Fruit fly (Drosophila melanogaster) whole organism, adult: ENCODE measurements around the gene CG11629.

Source experiments
- CG11617 ChIP-seq: fragments of 200-800 bp; sonication (Bioruptor generic); optimal IDR thresholded peaks from 2 replicates; lab custom pipeline; 2017; ENCODE audit warnings: mild to moderate bottlenecking, missing biosample characterization, missing genetic modification reagents, missing genetic modification characterization
- CG7101 ChIP-seq: fragments of 200-800 bp; sonication (Bioruptor generic); optimal IDR thresholded peaks from 2 replicates; lab custom pipeline; 2018; ENCODE audit warnings: missing biosample characterization, mild to moderate bottlenecking, missing genetic modification characterization, moderate library complexity
- bab1 ChIP-seq: fragments of 200-800 bp; sonication (Bioruptor generic); optimal IDR thresholded peaks from 3 replicates; lab custom pipeline; 2019; ENCODE audit warnings: missing biosample characterization, mild to moderate bottlenecking, missing genetic modification characterization, moderate library complexity
- cnc ChIP-seq, 2 experiments: fragments of >200 bp; optimal IDR thresholded peaks; 2 replicates each; lab custom pipeline; 2017
- ovo ChIP-seq: fragments of 200-800 bp; sonication (Bioruptor generic); optimal IDR thresholded peaks from 2 replicates; lab custom pipeline; 2016; ENCODE audit warnings: missing biosample characterization, missing genetic modification characterization

DNA sequence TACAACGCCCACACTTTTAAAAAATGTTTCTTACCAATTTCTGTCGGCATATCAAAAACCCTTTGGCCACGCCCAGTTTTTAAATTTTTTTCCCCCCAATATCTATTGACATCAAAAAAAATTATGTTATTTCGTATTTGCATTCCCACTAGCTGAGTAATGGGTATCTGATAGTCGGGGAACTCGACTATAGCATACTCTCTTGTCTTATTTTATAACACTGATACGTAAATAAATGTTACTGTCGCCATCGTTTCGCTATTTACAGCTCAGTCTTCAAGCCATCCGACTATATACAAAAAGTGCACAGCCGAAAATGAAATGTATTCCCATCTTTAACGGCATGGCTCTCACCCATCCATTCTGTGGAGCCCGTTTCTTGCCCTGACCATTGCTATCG lies 25.2 kb upstream of the CG11629 start:
- TF ChIP-seq bab1 (GFP tag; lab: Kevin White, UChicago) (no peak), CG7101 (tag; lab: Kevin White, UChicago) (no peak), cnc (optimal IDR thresholded peaks at IDR 0.05; lab: Kevin White, UChicago) (no peak), CG11617 (GFP tag; lab: Kevin White, UChicago) (no peak), ovo (no peak)
